Worm (Caenorhabditis elegans) whole organism, late embryonic: Measurements from ENCODE around the gene F14B8.5.

Source experiments
- C38D4.7 ChIP-seq: fragments of 200-800 bp; sonication (Bioruptor generic); optimal IDR thresholded peaks from 2 replicates; lab custom pipeline; 2018; ENCODE audit warnings: mild to moderate bottlenecking, missing genetic modification characterization, moderate library complexity, missing compliant biosample characterization
- K09A11.1 ChIP-seq: sonication (generic microtip); optimal IDR thresholded peaks from 2 replicates; lab custom pipeline; 2017; ENCODE audit warnings: antibody characterized with exemption, mild to moderate bottlenecking, missing genetic modification characterization, missing compliant biosample characterization; ENCODE audit not compliant: insufficient read depth
- Y22D7AL.16 ChIP-seq: sonication (generic microtip); optimal IDR thresholded peaks from 2 replicates; lab custom pipeline; 2016; ENCODE audit warnings: missing genetic modification characterization, missing compliant biosample characterization
- ahr-1 ChIP-seq: sonication (generic microtip); optimal IDR thresholded peaks from 2 replicates; lab custom pipeline; 2016; ENCODE audit warnings: missing genetic modification characterization, missing compliant biosample characterization
- ceh-14 ChIP-seq: sonication (generic microtip); optimal IDR thresholded peaks from 2 replicates; lab custom pipeline; 2016; ENCODE audit warnings: missing genotype, missing genetic modification characterization, missing compliant biosample characterization
- ceh-2 ChIP-seq: sonication (generic microtip); optimal IDR thresholded peaks from 2 replicates; lab custom pipeline; 2016; ENCODE audit warnings: missing genotype, missing genetic modification characterization, missing compliant biosample characterization
- ceh-30 ChIP-seq: fragments of 150-350 bp; optimal IDR thresholded peaks from 2 replicates; lab custom pipeline; 2014; ENCODE audit warnings: missing biosample characterization, missing genetic modification characterization
- ceh-31 ChIP-seq: sonication (generic microtip); optimal IDR thresholded peaks from 2 replicates; lab custom pipeline; 2016; ENCODE audit warnings: missing genetic modification characterization, missing compliant biosample characterization
- ceh-34 ChIP-seq: sonication (generic microtip); optimal IDR thresholded peaks from 2 replicates; lab custom pipeline; 2016; ENCODE audit warnings: mild to moderate bottlenecking, missing genetic modification characterization, missing compliant biosample characterization
- ceh-48 ChIP-seq: sonication (generic microtip); optimal IDR thresholded peaks from 2 replicates; lab custom pipeline; 2016; ENCODE audit warnings: missing genetic modification characterization, inconsistent platforms, missing compliant biosample characterization
- dmd-4 ChIP-seq: sonication (generic microtip); optimal IDR thresholded peaks from 2 replicates; lab custom pipeline; 2016; ENCODE audit warnings: borderline replicate concordance, missing genetic modification characterization, missing compliant biosample characterization
- ets-4 ChIP-seq: sonication (generic microtip); optimal IDR thresholded peaks from 2 replicates; lab custom pipeline; 2016; ENCODE audit warnings: missing genetic modification characterization, missing compliant biosample characterization
- fkh-10 ChIP-seq: fragments of 150-350 bp; optimal IDR thresholded peaks from 2 replicates; lab custom pipeline; 2014; ENCODE audit warnings: missing biosample characterization, missing genetic modification reagents, missing genetic modification characterization
- gmeb-2 ChIP-seq: sonication (generic microtip); optimal IDR thresholded peaks from 2 replicates; lab custom pipeline; 2016; ENCODE audit warnings: missing genetic modification characterization, inconsistent platforms, missing compliant biosample characterization
- hlh-13 ChIP-seq: fragments of 200-800 bp; sonication (Bioruptor generic); optimal IDR thresholded peaks from 2 replicates; lab custom pipeline; 2018; ENCODE audit warnings: mild to moderate bottlenecking, missing genetic modification characterization, missing compliant biosample characterization
- hlh-30 ChIP-seq: sonication (generic microtip); optimal IDR thresholded peaks from 2 replicates; lab custom pipeline; 2017; ENCODE audit warnings: antibody characterized with exemption, missing genetic modification characterization, missing compliant biosample characterization; ENCODE audit not compliant: insufficient read depth
- hlh-6 ChIP-seq: sonication (generic microtip); optimal IDR thresholded peaks from 2 replicates; lab custom pipeline; 2016; ENCODE audit warnings: missing genotype, missing genetic modification characterization, missing compliant biosample characterization
- hlh-8 ChIP-seq: sonication (generic microtip); optimal IDR thresholded peaks from 2 replicates; lab custom pipeline; 2016; ENCODE audit warnings: missing genotype, missing genetic modification characterization, missing compliant biosample characterization
- madf-2 ChIP-seq: sonication (generic microtip); optimal IDR thresholded peaks from 2 replicates; lab custom pipeline; 2017; ENCODE audit warnings: missing genetic modification characterization, missing compliant biosample characterization
- mec-3 ChIP-seq: sonication (generic microtip); optimal IDR thresholded peaks from 2 replicates; lab custom pipeline; 2016; ENCODE audit warnings: borderline replicate concordance, missing genetic modification characterization, missing compliant biosample characterization
- nhr-11 ChIP-seq: fragments of 150-350 bp; optimal IDR thresholded peaks from 2 replicates; lab custom pipeline; 2014; ENCODE audit warnings: missing biosample characterization, missing genetic modification characterization
- npax-4 ChIP-seq: sonication (generic microtip); optimal IDR thresholded peaks from 2 replicates; lab custom pipeline; 2016; ENCODE audit warnings: missing genetic modification characterization, missing compliant biosample characterization
- odd-2 ChIP-seq: sonication (generic microtip); optimal IDR thresholded peaks from 2 replicates; lab custom pipeline; 2017; ENCODE audit warnings: antibody characterized with exemption, mild to moderate bottlenecking, missing genetic modification characterization, missing compliant biosample characterization
- pag-3 ChIP-seq: sonication (generic microtip); optimal IDR thresholded peaks from 2 replicates; lab custom pipeline; 2016; ENCODE audit warnings: missing compliant biosample characterization, missing genetic modification characterization, borderline replicate concordance
- pha-4 ChIP-seq: fragments of 150-350 bp; optimal IDR thresholded peaks from 2 replicates; lab custom pipeline; 2018; ENCODE audit warnings: missing biosample characterization, missing genetic modification reagents, missing genetic modification characterization
- pqm-1 ChIP-seq: sonication (generic microtip); optimal IDR thresholded peaks from 2 replicates; lab custom pipeline; 2016; ENCODE audit warnings: missing genetic modification characterization, missing compliant biosample characterization
- pros-1 ChIP-seq: fragments of 150-350 bp; optimal IDR thresholded peaks from 2 replicates; lab custom pipeline; 2014; ENCODE audit warnings: missing biosample characterization, missing genetic modification reagents, missing genetic modification characterization
- rnt-1 ChIP-seq: sonication (generic microtip); optimal IDR thresholded peaks from 2 replicates; lab custom pipeline; 2016; ENCODE audit warnings: missing genetic modification characterization, missing compliant biosample characterization
- sox-4 ChIP-seq: sonication (generic microtip); optimal IDR thresholded peaks from 2 replicates; lab custom pipeline; 2017; ENCODE audit warnings: mild to moderate bottlenecking, missing genetic modification characterization, inconsistent platforms, missing compliant biosample characterization
- syd-9 ChIP-seq: sonication (generic microtip); optimal IDR thresholded peaks from 2 replicates; lab custom pipeline; 2016; ENCODE audit warnings: mild to moderate bottlenecking, missing genetic modification characterization, moderate library complexity, missing compliant biosample characterization
- tbx-7 ChIP-seq: sonication (generic microtip); optimal IDR thresholded peaks from 2 replicates; lab custom pipeline; 2016; ENCODE audit warnings: missing genotype, missing genetic modification characterization, missing compliant biosample characterization
- ttx-3 ChIP-seq: sonication (generic microtip); optimal IDR thresholded peaks from 2 replicates; lab custom pipeline; 2016; ENCODE audit warnings: missing genetic modification reagents, missing genetic modification characterization, missing compliant biosample characterization
- unc-3 ChIP-seq, 2 experiments: fragments of 200-800 bp in 1 of 2; sonication (Bioruptor generic) in 1 of 2; sonication (generic microtip) in 1 of 2; conservative IDR thresholded peaks in 1 of 2; optimal IDR thresholded peaks in 1 of 2; 2 replicates each; pipeline versions ENCODE4 v1.3.6 to Lab custom; 2016 to 2022; ENCODE audit warnings: missing compliant biosample characterization in 2 of 2, missing genetic modification characterization in 2 of 2, missing genetic modification reagents in 1 of 2
- unc-42 ChIP-seq: sonication (generic microtip); optimal IDR thresholded peaks from 2 replicates; lab custom pipeline; 2016; ENCODE audit warnings: missing genotype, missing genetic modification characterization, missing compliant biosample characterization
- unc-55 ChIP-seq: sonication (generic microtip); optimal IDR thresholded peaks from 2 replicates; lab custom pipeline; 2017; ENCODE audit warnings: missing biosample characterization, missing genetic modification reagents, missing genetic modification characterization
- unc-86 ChIP-seq: sonication (generic microtip); optimal IDR thresholded peaks from 2 replicates; lab custom pipeline; 2016; ENCODE audit warnings: missing genetic modification characterization, missing compliant biosample characterization
- zip-5 ChIP-seq: sonication (generic microtip); optimal IDR thresholded peaks from 2 replicates; lab custom pipeline; 2016; ENCODE audit warnings: missing genetic modification characterization, missing compliant biosample characterization

Gene F14B8.5

ce11 chrX:6894104-6894503, 34.4 kb downstream of the F14B8.5 start:
- TF ChIP-seq odd-2 (tag; lab: Kevin White, UChicago) (no peak), pag-3 (no peak), ahr-1 (tag; lab: Kevin White, UChicago) (no peak), hlh-30 (tag; lab: Kevin White, UChicago) (no peak), ttx-3 (tag; lab: Kevin White, UChicago) (no peak), hlh-6 (tag; lab: Kevin White, UChicago) (no peak), hlh-8 (no peak), fkh-10 (GFP tag; lab: Kevin White, UChicago) (no peak), pros-1 (tag; lab: Kevin White, UChicago) (no peak), unc-55 (GFP tag; lab: Kevin White, UChicago) (peak; percentile 91), rnt-1 (tag; lab: Kevin White, UChicago) (peak; percentile 64), hlh-13 (GFP tag; lab: Kevin White, UChicago) (no peak), K09A11.1 (tag; lab: Kevin White, UChicago) (no peak), syd-9 (tag; lab: Kevin White, UChicago) (no peak), madf-2 (tag; lab: Kevin White, UChicago) (no peak), ceh-34 (tag; lab: Kevin White, UChicago) (no peak), ceh-48 (tag; lab: Kevin White, UChicago) (no peak)

ce11 chrX:6893074-6893473, 35.4 kb downstream of the F14B8.5 start:
- TF ChIP-seq zip-5 (tag; lab: Kevin White, UChicago) (no peak), ceh-31 (tag; lab: Kevin White, UChicago) (peak; percentile 40), pag-3 (no peak), unc-42 (tag; lab: Kevin White, UChicago) (peak; percentile 49), pros-1 (tag; lab: Kevin White, UChicago) (no peak), unc-86 (tag; lab: Kevin White, UChicago) (no peak)
- TF ChIP-seq, all 69 proteins: peak for 2

DNA sequence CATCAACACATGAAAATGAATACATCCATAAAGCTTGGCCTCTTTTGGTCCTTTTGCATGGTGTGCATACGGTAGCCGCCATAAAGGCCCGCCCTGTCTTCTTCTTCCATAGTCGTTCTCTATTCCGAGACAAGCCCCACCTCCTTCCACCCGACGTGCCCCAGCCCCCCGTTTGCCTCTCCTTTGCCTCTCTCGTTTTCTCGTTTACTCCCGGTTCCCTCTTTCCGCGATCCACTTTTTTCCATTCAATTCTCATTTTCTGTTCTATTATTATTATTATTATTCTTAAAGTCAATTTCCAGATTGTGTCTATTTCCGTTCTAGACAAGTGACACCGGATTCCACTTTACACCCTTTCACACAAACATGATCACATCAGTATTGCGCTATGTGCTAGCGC, 39.1 kb downstream of the F14B8.5 start, which contains the start of gene unc-6:
TSS of gene unc-6 (plus strand) at position 301 of the 400 bp plus-strand sequence.
- TF ChIP-seq unc-86 (tag; lab: Kevin White, UChicago) (no peak), ceh-14 (tag; lab: Kevin White, UChicago) (no peak), C38D4.7 (no peak), npax-4 (tag; lab: Kevin White, UChicago) (no peak), pros-1 (tag; lab: Kevin White, UChicago) (no peak), ets-4 (tag; lab: Kevin White, UChicago) (no peak), sox-4 (tag; lab: Kevin White, UChicago) (no peak), gmeb-2 (no peak), pha-4 (tag; lab: Kevin White, UChicago) (no peak), hlh-6 (tag; lab: Kevin White, UChicago) (no peak), unc-42 (tag; lab: Kevin White, UChicago) (no peak), fkh-10 (GFP tag; lab: Kevin White, UChicago) (no peak)

DNA sequence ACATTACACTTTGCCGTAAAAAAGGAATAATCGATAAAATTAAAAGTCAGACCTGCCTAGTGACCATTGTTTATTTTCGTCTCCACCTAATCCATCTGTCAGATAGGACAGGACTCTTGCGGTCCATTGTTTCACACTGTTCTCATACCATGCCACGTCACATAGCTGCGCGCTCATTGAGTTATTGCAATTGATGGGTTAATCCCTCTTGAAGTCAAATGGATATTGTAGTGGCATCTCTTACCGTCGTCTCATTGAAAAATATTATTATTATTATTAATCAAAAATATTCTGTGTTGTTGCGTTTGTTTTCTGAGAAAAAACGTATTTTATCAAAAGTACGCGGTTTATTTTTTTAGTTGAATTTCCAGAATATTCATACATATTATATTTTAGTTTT, 40.3 kb downstream of the F14B8.5 start:
- TF ChIP-seq pqm-1 (tag; lab: Kevin White, UChicago) (no peak), dmd-4 (tag; lab: Kevin White, UChicago) (no peak), zip-5 (tag; lab: Kevin White, UChicago) (no peak), tbx-7 (tag; lab: Kevin White, UChicago) (no peak), rnt-1 (tag; lab: Kevin White, UChicago) (no peak), ceh-30 (no peak), C38D4.7 (no peak), pros-1 (tag; lab: Kevin White, UChicago) (no peak), pha-4 (tag; lab: Kevin White, UChicago) (no peak), ets-4 (tag; lab: Kevin White, UChicago) (no peak), nhr-11 (no peak), mec-3 (tag; lab: Kevin White, UChicago) (no peak), Y22D7AL.16 (no peak), unc-42 (tag; lab: Kevin White, UChicago) (no peak), unc-3 (GFP tag; conservative IDR thresholded peaks at IDR 0.05; lab: Robert Waterston, UW) (no peak), unc-3 (tag; optimal IDR thresholded peaks at IDR 0.05; lab: Kevin White, UChicago) (no peak), ceh-2 (tag; lab: Kevin White, UChicago) (no peak), fkh-10 (GFP tag; lab: Kevin White, UChicago) (no peak), sox-4 (tag; lab: Kevin White, UChicago) (no peak)
